Worm (Caenorhabditis elegans): ENCODE data around the gene F08D12.12.

DNA sequence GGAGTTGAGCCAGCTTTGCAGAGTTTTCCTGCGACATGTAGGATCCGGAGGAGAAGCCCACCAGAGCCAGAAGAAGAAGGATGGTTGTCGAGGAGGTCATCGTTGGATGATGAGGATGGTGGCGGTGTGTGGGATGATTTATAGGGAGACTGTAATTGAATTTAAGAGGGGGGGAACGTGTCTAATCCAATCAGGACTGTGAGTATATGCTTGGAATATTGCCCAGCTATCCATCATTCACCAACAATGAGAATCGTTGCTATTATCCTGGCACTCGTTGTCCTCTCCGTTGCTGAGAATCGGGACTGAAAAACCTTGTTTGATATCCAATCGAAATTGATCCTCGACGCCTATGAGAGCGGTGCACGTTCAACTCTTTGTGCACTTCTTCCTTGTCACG is 39.2 kb upstream of the F08D12.12 start, which contains the start of gene K12H6.5:
- TF ChIP-seq snpc-4 (tag; optimal IDR thresholded peaks at IDR 0.05), result no peak
- TF ChIP-seq nhr-237 (tag; optimal IDR thresholded peaks at IDR 0.05), result no peak
- no peak for TF ChIP-seq nhr-76 (tag; optimal IDR thresholded peaks at IDR 0.05)
- no peak for TF ChIP-seq nhr-28 (tag; optimal IDR thresholded peaks at IDR 0.05)
- TF ChIP-seq nhr-2 (tag; optimal IDR thresholded peaks at IDR 0.05), result no peak
